Worm (Caenorhabditis elegans): ENCODE results near the gene tac-1.

DNA sequence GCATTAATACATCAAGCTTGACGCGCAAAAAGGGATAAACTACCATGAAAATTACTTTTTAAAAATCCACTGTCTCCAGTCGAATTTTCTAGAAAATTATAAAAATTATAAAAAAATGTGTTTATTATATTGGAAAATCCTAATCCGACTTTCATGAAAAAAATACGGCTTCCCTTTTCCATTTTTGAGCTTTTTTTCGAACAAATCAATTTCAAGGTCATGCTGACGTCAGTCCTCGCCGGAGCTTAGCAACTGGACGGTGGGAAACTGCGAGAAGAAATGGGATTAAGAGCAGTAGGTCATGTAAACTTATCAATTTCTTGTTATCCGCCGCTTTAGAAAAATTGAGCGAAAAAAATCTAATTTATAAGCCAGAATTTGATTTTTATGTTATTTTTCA, 8.6 kb downstream of the tac-1 start:
- TF ChIP-seq duxl-1 (tag; optimal IDR thresholded peaks at IDR 0.05; ENCODE audit: poor library complexity) (no peak), dmd-9 (GFP tag; IDR thresholded peaks at IDR 0.05) (no peak), snpc-4 (tag; optimal IDR thresholded peaks at IDR 0.05) (no peak), T26A8.4 (GFP tag; IDR thresholded peaks at IDR 0.05) (no peak), nhr-76 (tag; optimal IDR thresholded peaks at IDR 0.05) (no peak), lin-15B (tag; optimal IDR thresholded peaks at IDR 0.05) (no peak), dpl-1 (GFP tag; optimal IDR thresholded peaks at IDR 0.05) (no peak)

Data from whole organism, L4 larva.